Worm (Caenorhabditis elegans) whole organism, L3 larva: ENCODE data around the gene srh-88.

Experiments used
- aly-2 ChIP-seq: fragments of 150-350 bp; optimal IDR thresholded peaks from 2 replicates; lab custom pipeline; 2014; ENCODE audit warnings: missing biosample characterization, missing genetic modification characterization
- ceh-16 ChIP-seq: sonication (generic microtip); optimal IDR thresholded peaks from 2 replicates; lab custom pipeline; 2017; ENCODE audit warnings: missing biosample characterization, missing genetic modification characterization
- daf-12 ChIP-seq: fragments of 150-350 bp; optimal IDR thresholded peaks from 2 replicates; lab custom pipeline; 2014; ENCODE audit warnings: missing biosample characterization, missing genetic modification reagents, missing genetic modification characterization
- fkh-10 ChIP-seq: sonication (generic microtip); optimal IDR thresholded peaks from 2 replicates; lab custom pipeline; 2017; ENCODE audit warnings: missing biosample characterization, missing genetic modification reagents, missing genetic modification characterization
- fkh-2 ChIP-seq: fragments of 150-350 bp; optimal IDR thresholded peaks from 2 replicates; lab custom pipeline; 2014; ENCODE audit warnings: missing biosample characterization, missing genetic modification reagents, missing genetic modification characterization
- fos-1 ChIP-seq: fragments of 150-350 bp; optimal IDR thresholded peaks from 2 replicates; lab custom pipeline; 2014; ENCODE audit warnings: missing biosample characterization, missing genetic modification characterization
- nhr-76 ChIP-seq: fragments of 150-350 bp; sonication (generic microtip); optimal IDR thresholded peaks from 5 replicates; lab custom pipeline; 2014; ENCODE audit warnings: missing biosample characterization, missing genetic modification characterization
- pqm-1 ChIP-seq: fragments of 150-350 bp; optimal IDR thresholded peaks from 2 replicates; lab custom pipeline; 2017; ENCODE audit warnings: missing biosample characterization, missing genetic modification characterization, inconsistent platforms
- tbx-2 ChIP-seq: sonication (generic microtip); optimal IDR thresholded peaks from 2 replicates; lab custom pipeline; 2016; ENCODE audit warnings: mild to moderate bottlenecking, missing genetic modification characterization, missing compliant biosample characterization
- unc-39 ChIP-seq: sonication (generic microtip); optimal IDR thresholded peaks from 4 replicates; lab custom pipeline; 2017; ENCODE audit warnings: missing biosample characterization, missing genetic modification characterization
- unc-62 ChIP-seq: fragments of 150-350 bp; sonication (generic microtip); optimal IDR thresholded peaks from 4 replicates; lab custom pipeline; 2014; ENCODE audit warnings: missing biosample characterization, missing genetic modification reagents, missing genetic modification characterization

ce11 chrV:2962960-2963359, 1.7 kb downstream of the srh-88 start, which contains the start of gene srw-138:
- TF ChIP-seq unc-62 (GFP tag; lab: Kevin White, UChicago) = no peak
- TF ChIP-seq fkh-2 = no peak
- no peak for TF ChIP-seq tbx-2 (tag; lab: Kevin White, UChicago)
- no peak for TF ChIP-seq daf-12 (tag; lab: Kevin White, UChicago)
- no peak for TF ChIP-seq aly-2 (tag; lab: Kevin White, UChicago)
- no peak for TF ChIP-seq nhr-76 (tag; lab: Kevin White, UChicago)
- no peak for TF ChIP-seq fos-1 (tag; lab: Kevin White, UChicago)
- TF ChIP-seq unc-39 = no peak
- no peak for TF ChIP-seq ceh-16 (tag; lab: Kevin White, UChicago)
- no peak for TF ChIP-seq fkh-10 (GFP tag; lab: Kevin White, UChicago)
- no peak for TF ChIP-seq pqm-1 (tag; lab: Kevin White, UChicago)
